Fruit fly (Drosophila melanogaster): Measurements from ENCODE around the gene ValRS-m.

Gene ValRS-m

DNA sequence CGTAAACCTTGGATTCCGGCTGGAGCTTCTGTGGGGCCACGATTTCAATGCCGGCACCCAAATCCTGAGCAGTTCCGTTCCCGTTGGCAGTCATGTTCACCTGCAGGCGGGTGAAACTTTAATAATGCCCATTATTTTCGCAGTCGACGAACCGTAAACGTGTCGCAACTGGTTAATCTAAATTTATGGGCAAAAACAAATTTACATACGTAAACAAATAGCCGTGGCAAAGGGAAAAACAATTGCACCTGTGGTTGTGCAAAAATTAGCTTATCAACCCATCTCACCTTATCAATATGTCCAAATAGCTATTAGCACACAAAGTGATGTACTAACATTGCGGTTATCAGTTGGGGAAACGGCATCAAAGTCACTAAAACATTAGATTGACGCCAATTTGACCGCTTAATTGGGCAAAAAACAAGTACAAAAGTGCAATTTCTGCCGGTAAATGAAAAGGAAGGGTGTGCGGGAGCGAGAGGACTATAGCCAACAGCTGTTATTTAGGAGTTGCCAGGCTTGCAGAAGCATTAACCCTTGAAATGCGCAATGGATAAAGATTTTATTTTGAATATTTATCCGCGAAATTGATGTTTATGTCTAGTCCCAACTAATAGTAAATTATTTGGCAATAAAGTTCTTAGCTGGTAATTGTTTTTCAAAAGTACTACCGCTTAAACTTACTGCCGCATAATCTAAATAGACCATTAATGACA is 20.7 kb upstream of the ValRS-m start:
- TF ChIP-seq knrl (GFP tag; IDR thresholded peaks at IDR 0.05; ENCODE audit: partially characterized antibody), result no peak
- TF ChIP-seq crp (GFP tag; optimal IDR thresholded peaks at IDR 0.05), result peak; percentile 26 to 82
- peak; percentile 37; the same call in 1 of the 2 replicates for TF ChIP-seq MBD-R2 (GFP tag; IDR thresholded peaks at IDR 0.05)
- TF ChIP-seq CG1832 (GFP tag; optimal IDR thresholded peaks at IDR 0.05), result peak; percentile 4
- TF ChIP-seq CG10959 (GFP tag; IDR thresholded peaks at IDR 0.05), result peak; percentile 84
- TF ChIP-seq pzg (GFP tag; optimal IDR thresholded peaks at IDR 0.05), result peak; percentile 6
- peak; percentile 8 for TF ChIP-seq ewg (GFP tag; optimal IDR thresholded peaks at IDR 0.05)
- TF ChIP-seq wor (GFP tag; IDR thresholded peaks at IDR 0.05), result no peak
- peak; percentile 48 for TF ChIP-seq E2f2 (GFP tag; IDR thresholded peaks at IDR 0.05)
- TF ChIP-seq CG7839 (tag; optimal IDR thresholded peaks at IDR 0.05), result no peak
- no peak for TF ChIP-seq HLH4C (GFP tag; IDR thresholded peaks at IDR 0.05; ENCODE audit: partially characterized antibody)
- peak; percentile 47 for TF ChIP-seq Dp (GFP tag; optimal IDR thresholded peaks at IDR 0.05)
- no peak for TF ChIP-seq CG10565 (GFP tag; optimal IDR thresholded peaks at IDR 0.05)
- no peak for TF ChIP-seq Antp (GFP tag; optimal IDR thresholded peaks at IDR 0.05)
- no peak for TF ChIP-seq en (GFP tag; optimal IDR thresholded peaks at IDR 0.05)

DNA sequence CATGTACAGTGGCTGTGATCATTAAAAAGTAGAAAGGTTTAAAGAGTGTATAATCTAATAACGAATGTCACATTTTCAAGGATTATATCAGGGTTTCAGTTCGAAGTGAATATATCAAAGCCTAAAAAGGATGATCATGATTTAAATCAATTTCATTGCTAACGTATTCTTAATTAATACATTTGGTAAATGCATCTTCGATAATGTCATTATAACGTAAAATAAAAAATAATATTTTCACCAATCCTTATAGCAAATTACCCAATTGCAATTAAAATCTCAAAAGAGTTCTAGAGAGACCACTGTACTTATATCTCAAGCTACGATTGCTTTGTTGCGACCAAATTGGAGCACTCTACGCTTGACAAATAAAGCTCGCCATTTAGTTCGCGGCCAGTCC is 17.5 kb upstream of the ValRS-m start:
- TF ChIP-seq Lpt (GFP tag; optimal IDR thresholded peaks at IDR 0.05) (no peak), CG31365 (tag; optimal IDR thresholded peaks at IDR 0.05) (no peak), lov (optimal IDR thresholded peaks at IDR 0.05) (no peak), lov (GFP tag; IDR thresholded peaks at IDR 0.05) (no peak), Kr (GFP tag; optimal IDR thresholded peaks at IDR 0.05) (no peak), ssp (GFP tag; IDR thresholded peaks at IDR 0.05) (no peak)

DNA sequence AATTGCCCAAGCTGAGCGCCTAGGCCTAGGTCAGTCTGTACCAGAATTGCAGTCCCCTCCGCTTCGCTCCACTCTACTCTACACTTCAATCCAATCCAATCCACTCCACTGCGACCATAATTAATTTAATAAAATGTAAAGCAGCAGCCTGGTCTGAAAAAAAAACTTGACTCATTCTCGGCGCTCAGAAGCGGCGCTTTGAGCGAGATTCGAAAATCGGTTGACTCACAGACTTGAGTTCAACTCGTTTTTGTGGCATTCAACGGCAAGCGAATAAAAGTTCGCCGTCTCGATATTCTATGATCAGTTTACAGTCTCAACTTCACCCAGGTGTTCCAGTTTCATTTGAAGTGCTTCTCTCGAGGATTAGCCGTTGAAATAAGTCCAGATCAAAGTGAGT is 16.9 kb upstream of the ValRS-m start, which contains the start of gene CG13314:
Gene CG13314 (plus strand): TSS at position 301 of the 400 bp plus-strand sequence.
- TF ChIP-seq jing (GFP tag; optimal IDR thresholded peaks at IDR 0.05) (no peak), CG31224 (GFP tag; IDR thresholded peaks at IDR 0.05) (0 out of 2 replicates have a peak, but pooled peaks have one; percentile 12), chinmo (GFP tag; IDR thresholded peaks at IDR 0.05; ENCODE audit: partially characterized antibody) (0 out of 4 replicates have a peak, but pooled peaks have one; percentile 47), z (GFP tag; IDR thresholded peaks at IDR 0.05) (peak; percentile 88)

DNA sequence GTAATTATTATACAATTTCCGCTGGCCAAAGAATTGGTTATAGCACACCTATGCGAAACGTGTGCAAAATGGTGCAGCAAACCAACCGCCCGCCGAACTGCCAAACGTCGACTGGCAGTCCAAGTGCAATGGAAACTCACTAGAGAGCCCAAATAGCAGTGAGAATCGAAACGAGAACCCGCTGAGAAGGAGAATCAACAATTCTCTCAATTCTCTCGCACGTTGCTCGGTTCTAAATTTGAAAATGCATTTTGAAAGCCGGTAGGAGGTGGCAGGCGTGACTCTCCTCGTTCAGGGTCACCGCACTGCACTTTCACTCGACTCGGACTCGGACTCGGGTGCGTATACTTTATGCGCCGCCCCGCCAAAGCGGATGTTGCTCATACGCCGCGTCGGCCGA is 15.2 kb upstream of the ValRS-m start, which contains the start of gene CG5644:
Gene CG5644 (minus strand): TSS at position 101 of the 400 bp plus-strand sequence.
- TF ChIP-seq CG7372 (GFP tag; IDR thresholded peaks at IDR 0.05) (peak; percentile 64), CG12155 (GFP tag; optimal IDR thresholded peaks at IDR 0.05) (no peak)

DNA sequence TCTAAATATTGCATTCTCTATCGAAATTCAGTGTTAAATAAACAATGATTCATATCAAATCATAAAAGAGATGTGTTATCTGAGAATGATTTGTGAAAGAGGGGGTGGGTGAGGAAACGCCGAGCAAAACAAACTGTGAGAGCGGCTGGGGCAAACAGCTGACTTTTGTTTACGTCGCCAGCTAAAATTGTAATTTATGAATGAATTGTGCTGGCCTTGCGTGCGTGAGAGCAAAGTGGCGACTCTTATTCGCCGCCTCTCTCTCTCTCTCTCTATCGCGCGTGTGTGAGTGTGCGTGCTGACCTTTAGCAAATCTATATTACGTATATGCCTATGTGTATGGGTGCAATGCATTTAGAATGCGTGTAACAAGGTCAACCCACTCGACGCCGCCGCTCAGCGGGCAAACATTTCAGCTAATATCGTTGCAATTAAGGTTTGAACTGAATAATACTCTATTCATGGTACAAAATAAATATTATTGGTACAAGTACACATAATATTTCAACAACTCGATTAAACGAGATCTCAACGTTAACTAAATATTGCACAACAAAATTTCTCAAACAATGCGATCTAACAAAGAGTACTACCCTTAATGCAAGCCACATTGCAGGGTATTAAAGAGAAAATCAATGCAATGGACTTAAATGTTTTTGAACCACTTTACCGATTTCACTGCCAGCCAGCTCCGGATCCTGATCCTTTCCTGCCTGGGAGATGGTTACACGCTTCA is 14.3 kb upstream of the ValRS-m start:
- peak in 1 of 2 experiments; percentile 99 for TF ChIP-seq Hr78 (GFP tag; optimal IDR thresholded peaks at IDR 0.05)
- peak; percentile 40 for TF ChIP-seq az2 (GFP tag; optimal IDR thresholded peaks at IDR 0.05)
- peak; percentile 52 for TF ChIP-seq CG17359 (tag; optimal IDR thresholded peaks at IDR 0.05)
- TF ChIP-seq chinmo (GFP tag; IDR thresholded peaks at IDR 0.05; ENCODE audit: partially characterized antibody), result peak; percentile 99
- no peak for TF ChIP-seq CG7556 (GFP tag; optimal IDR thresholded peaks at IDR 0.05)
- TF ChIP-seq Opbp (GFP tag; IDR thresholded peaks at IDR 0.05; ENCODE audit: partially characterized antibody), result no peak
- TF ChIP-seq Adf1 (GFP tag; IDR thresholded peaks at IDR 0.05), result peak; percentile 11; the same call in 1 of the 2 replicates
- TF ChIP-seq CG2875 (GFP tag; optimal IDR thresholded peaks at IDR 0.05), result no peak
- TF ChIP-seq chm (GFP tag; IDR thresholded peaks at IDR 0.05), result 0 out of 2 replicates have a peak, but pooled peaks have one; percentile 54
- peak; percentile 72 for TF ChIP-seq Elba2 (GFP tag; optimal IDR thresholded peaks at IDR 0.05)
- TF ChIP-seq Doc3 (GFP tag; IDR thresholded peaks at IDR 0.05; ENCODE audit: partially characterized antibody), result peak; percentile 44; the same call in 1 of the 3 replicates
- TF ChIP-seq hbn (GFP tag; IDR thresholded peaks at IDR 0.05; ENCODE audit: partially characterized antibody), result peak; percentile 15; the same call in 1 of the 2 replicates
- no peak for TF ChIP-seq seq (GFP tag; IDR thresholded peaks at IDR 0.05)
- no peak for TF ChIP-seq CG13894 (tag; optimal IDR thresholded peaks at IDR 0.05)
- 0 out of 3 replicates have a peak, but pooled peaks have one; percentile 14 for TF ChIP-seq CG11093 (GFP tag; IDR thresholded peaks at IDR 0.05)
- peak; percentile 3 to 83 for TF ChIP-seq crp (GFP tag; optimal IDR thresholded peaks at IDR 0.05)

All from whole organism, embryonic.